Fruit fly (Drosophila melanogaster): Measurements from ENCODE around the gene Tom.

- TF ChIP-seq Myc (optimal IDR thresholded peaks at IDR 0.05) = no peak
- TF ChIP-seq h (optimal IDR thresholded peaks at IDR 0.05) = no peak
- no peak for TF ChIP-seq Sin3A (optimal IDR thresholded peaks at IDR 0.05)
Observed at dm6 chr3L:14999284-15000019, 30.3 kb downstream of the Tom start, which contains the start of the genes mRpL39 and Prosbeta2.
